Fruit fly (Drosophila melanogaster): Measurements from ENCODE around the gene CG42590.

CG42590 gene

DNA sequence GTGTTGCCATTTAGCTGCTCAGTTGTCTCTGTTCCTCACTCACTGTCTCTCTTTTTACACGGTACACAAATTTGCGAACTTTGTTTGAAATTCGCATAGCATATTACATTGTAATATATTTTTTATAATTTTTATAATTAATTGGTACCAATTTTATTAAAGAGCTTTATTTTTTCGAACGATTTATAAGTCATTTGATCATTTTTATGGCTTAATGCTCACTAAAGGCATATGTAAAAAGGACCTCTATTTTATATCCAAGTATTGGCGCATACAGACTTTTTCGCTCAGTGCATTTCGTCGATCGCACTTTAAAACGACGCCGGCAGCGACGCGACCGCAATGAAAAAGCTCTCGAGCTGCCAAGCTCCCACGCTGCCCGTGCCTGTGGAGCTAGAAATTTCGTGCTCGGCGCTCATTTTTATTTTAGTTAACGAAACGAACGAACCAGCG lies 27.1 kb upstream of the CG42590 start (continued):
- TF ChIP-seq dmrt11E (tag; optimal IDR thresholded peaks at IDR 0.05) (no peak), CG11456 (GFP tag; IDR thresholded peaks at IDR 0.05) (peak; percentile 95), Spps (tag; optimal IDR thresholded peaks at IDR 0.05) (no peak), pzg (GFP tag; optimal IDR thresholded peaks at IDR 0.05) (peak; percentile 7), Atf-2 (GFP tag; optimal IDR thresholded peaks at IDR 0.05) (peak; percentile 59), pho (GFP tag; optimal IDR thresholded peaks at IDR 0.05) (peak; percentile 86), CG4360 (GFP tag; IDR thresholded peaks at IDR 0.05) (0 out of 2 replicates have a peak, but pooled peaks have one; percentile 20), CG17186 (GFP tag; optimal IDR thresholded peaks at IDR 0.05) (no peak), CG10543 (GFP tag; optimal IDR thresholded peaks at IDR 0.05) (peak; percentile 98), crc (GFP tag; optimal IDR thresholded peaks at IDR 0.05) (peak; percentile 62), wor (GFP tag; IDR thresholded peaks at IDR 0.05) (peak; percentile 86), CG4820 (GFP tag; optimal IDR thresholded peaks at IDR 0.05) (peak; percentile 82), bcd (GFP tag; optimal IDR thresholded peaks at IDR 0.05) (peak; percentile 97), CG11695 (GFP tag; IDR thresholded peaks at IDR 0.05) (peak; percentile 96), CG9437 (GFP tag; optimal IDR thresholded peaks at IDR 0.05) (peak; percentile 91), Antp (GFP tag; optimal IDR thresholded peaks at IDR 0.05) (peak; percentile 78), klu (GFP tag; IDR thresholded peaks at IDR 0.05) (peak; percentile 96), CG14965 (GFP tag; optimal IDR thresholded peaks at IDR 0.05; ENCODE audit: borderline replicate concordance) (peak; percentile 7), CG8944 (GFP tag; optimal IDR thresholded peaks at IDR 0.05) (peak; percentile 71), abd-A (tag; optimal IDR thresholded peaks at IDR 0.05) (peak; percentile 56), da (GFP tag; optimal IDR thresholded peaks at IDR 0.05) (peak; percentile 47), MTF-1 (GFP tag; optimal IDR thresholded peaks at IDR 0.05; ENCODE audit: borderline replicate concordance) (peak; percentile 61), pan (optimal IDR thresholded peaks at IDR 0.05) (no peak), pan (GFP tag; optimal IDR thresholded peaks at IDR 0.05 in 1 of 2, IDR thresholded peaks at IDR 0.05 in 1 of 2) (peak in 1 of 2 experiments; percentile 94), MESR4 (GFP tag; optimal IDR thresholded peaks at IDR 0.05) (peak; percentile 20), CG5245 (GFP tag; optimal IDR thresholded peaks at IDR 0.05) (peak; percentile 74), ATbp (GFP tag; optimal IDR thresholded peaks at IDR 0.05) (peak; percentile 88), CG10431 (GFP tag; optimal IDR thresholded peaks at IDR 0.05) (no peak), Dfd (GFP tag; optimal IDR thresholded peaks at IDR 0.05) (no peak), wdn (GFP tag; IDR thresholded peaks at IDR 0.05) (peak; percentile 94), CG7556 (GFP tag; optimal IDR thresholded peaks at IDR 0.05) (peak; percentile 98), CG31441 (GFP tag; IDR thresholded peaks at IDR 0.05) (peak; percentile 92), E2f2 (GFP tag; IDR thresholded peaks at IDR 0.05) (peak; percentile 79), CG10462 (GFP tag; optimal IDR thresholded peaks at IDR 0.05) (peak; percentile 80), CG4730 (GFP tag; IDR thresholded peaks at IDR 0.05) (peak; percentile 90), hth (optimal IDR thresholded peaks at IDR 0.05) (no peak), CG11560 (tag; IDR thresholded peaks at IDR 0.05) (peak; percentile 89), toy (GFP tag; IDR thresholded peaks at IDR 0.05) (peak; percentile 89), unc-4 (GFP tag; IDR thresholded peaks at IDR 0.05; ENCODE audit: partially characterized antibody) (no peak), B-H2 (GFP tag; optimal IDR thresholded peaks at IDR 0.05) (peak; percentile 97), CG6791 (GFP tag; IDR thresholded peaks at IDR 0.05; ENCODE audit: partially characterized antibody) (no peak), zfh1 (GFP tag; IDR thresholded peaks at IDR 0.05) (peak; percentile 80; the same call in 2 of the 3 replicates), CG13287 (GFP tag; IDR thresholded peaks at IDR 0.05; ENCODE audit: partially characterized antibody) (no peak), eve (GFP tag; optimal IDR thresholded peaks at IDR 0.05) (no peak), fd102C (GFP tag; optimal IDR thresholded peaks at IDR 0.05) (no peak), Asciz (GFP tag; optimal IDR thresholded peaks at IDR 0.05) (peak; percentile 84), pnt (GFP tag; optimal IDR thresholded peaks at IDR 0.05) (peak; percentile 70), stwl (tag; optimal IDR thresholded peaks at IDR 0.05) (no peak), CG13296 (GFP tag; optimal IDR thresholded peaks at IDR 0.05) (peak; percentile 97), inv (GFP tag; IDR thresholded peaks at IDR 0.05; ENCODE audit: partially characterized antibody) (no peak), CG6254 (GFP tag; optimal IDR thresholded peaks at IDR 0.05) (peak; percentile 68)

Measured in whole organism, embryonic.